Worm (Caenorhabditis elegans) whole organism, L4 larva: ENCODE data around the gene rpb-11.

Experiments
- F26F4.8 ChIP-seq: fragments of 200-800 bp; sonication (Bioruptor generic); conservative IDR thresholded peaks from 2 replicates; pipeline ENCODE4 v1.3.6; 2022; ENCODE audit warnings: missing genetic modification characterization, missing compliant biosample characterization
- F37D6.2 ChIP-seq: sonication (generic microtip); optimal IDR thresholded peaks from 2 replicates; lab custom pipeline; 2016; ENCODE audit warnings: mild to moderate bottlenecking, missing genetic modification characterization, missing compliant biosample characterization
- R02D3.7 ChIP-seq: fragments of 150-350 bp; sonication (generic microtip); optimal IDR thresholded peaks from 3 replicates; lab custom pipeline; 2014; ENCODE audit warnings: missing biosample characterization, missing genetic modification characterization
- T20F7.1 ChIP-seq: fragments of 200-800 bp; sonication (Bioruptor generic); optimal IDR thresholded peaks from 2 replicates; lab custom pipeline; 2018; ENCODE audit warnings: mild to moderate bottlenecking, missing genetic modification characterization, missing compliant biosample characterization
- Y105C5A.15 ChIP-seq: fragments of 200-800 bp; sonication (Bioruptor generic); IDR thresholded peaks from 2 replicates; pipeline ENCODE4 v1.3.6; 2022; ENCODE audit warnings: missing genetic modification characterization, missing compliant biosample characterization
- Y48G9A.11 ChIP-seq: fragments of 200-800 bp; sonication (Bioruptor generic); IDR thresholded peaks from 2 replicates; pipeline ENCODE4 v1.3.6; 2022; ENCODE audit warnings: missing genetic modification reagents, missing genetic modification characterization, missing compliant biosample characterization
- Y5F2A.4 ChIP-seq: fragments of 200-800 bp; sonication (Bioruptor generic); optimal IDR thresholded peaks from 2 replicates; lab custom pipeline; 2018; ENCODE audit warnings: mild to moderate bottlenecking, missing genetic modification characterization, missing compliant biosample characterization
- aha-1 ChIP-seq: fragments of 150-350 bp; peaks from one replicate; lab custom pipeline; 2014; ENCODE audit warnings: missing biosample characterization, missing genetic modification characterization
- ceh-32 ChIP-seq: sonication (generic microtip); optimal IDR thresholded peaks from 2 replicates; lab custom pipeline; 2016; ENCODE audit warnings: mild to moderate bottlenecking, missing genetic modification characterization, missing compliant biosample characterization; ENCODE audit not compliant: poor library complexity
- ceh-82 ChIP-seq: sonication (generic microtip); optimal IDR thresholded peaks from 2 replicates; lab custom pipeline; 2017; ENCODE audit warnings: missing biosample characterization, missing genetic modification characterization
- dmd-9 ChIP-seq: fragments of 200-800 bp; sonication (Bioruptor generic); IDR thresholded peaks from 2 replicates; pipeline ENCODE4 v1.3.6; 2022; ENCODE audit warnings: missing genetic modification reagents, missing genetic modification characterization, missing compliant biosample characterization
- duxl-1 ChIP-seq: sonication (generic microtip); optimal IDR thresholded peaks from 2 replicates; lab custom pipeline; 2016; ENCODE audit warnings: mild to moderate bottlenecking, missing genetic modification characterization, moderate library complexity, missing compliant biosample characterization; ENCODE audit not compliant: poor library complexity
- egl-43 ChIP-seq: fragments of 200-800 bp; sonication (Bioruptor generic); IDR thresholded peaks from 2 replicates; pipeline ENCODE4 v1.3.6; 2022; ENCODE audit warnings: missing genetic modification reagents, missing genetic modification characterization, missing compliant biosample characterization
- fos-1 ChIP-seq: fragments of 150-350 bp; optimal IDR thresholded peaks from 2 replicates; lab custom pipeline; 2014; ENCODE audit warnings: missing biosample characterization, missing genetic modification characterization
- hlh-11 ChIP-seq: fragments of 200-800 bp; sonication (Bioruptor generic); optimal IDR thresholded peaks from 2 replicates; lab custom pipeline; 2018; ENCODE audit warnings: mild to moderate bottlenecking, missing genetic modification characterization, missing compliant biosample characterization
- hlh-30 ChIP-seq: sonication (generic microtip); optimal IDR thresholded peaks from 2 replicates; lab custom pipeline; 2017; ENCODE audit warnings: antibody characterized with exemption, mild to moderate bottlenecking, missing genetic modification characterization, missing compliant biosample characterization; ENCODE audit not compliant: insufficient read depth
- hmg-1.1 ChIP-seq: fragments of 200-800 bp; sonication (Bioruptor generic); IDR thresholded peaks from 2 replicates; pipeline ENCODE4 v1.3.6; 2022; ENCODE audit warnings: missing genetic modification reagents, missing genetic modification characterization, missing compliant biosample characterization
- lin-15B ChIP-seq: fragments of 150-350 bp; sonication (generic microtip); optimal IDR thresholded peaks from 3 replicates; lab custom pipeline; 2014; ENCODE audit warnings: missing biosample characterization, missing genetic modification characterization
- lin-29 ChIP-seq: fragments of 200-800 bp; sonication (Bioruptor generic); IDR thresholded peaks from 2 replicates; pipeline ENCODE4 v1.3.6; 2022; ENCODE audit warnings: missing genetic modification reagents, missing genetic modification characterization, missing compliant biosample characterization
- lin-38 ChIP-seq: fragments of 200-800 bp; sonication (Bioruptor generic); IDR thresholded peaks from 2 replicates; pipeline ENCODE4 v1.3.6; 2022; ENCODE audit warnings: missing genetic modification reagents, missing genetic modification characterization, missing compliant biosample characterization
- madf-5 ChIP-seq, 2 experiments: fragments of 200-800 bp; sonication (Bioruptor generic); IDR thresholded peaks; 2 replicates each; pipeline ENCODE4 v1.3.6; 2022; ENCODE audit warnings: missing compliant biosample characterization in 2 of 2, missing genetic modification characterization in 2 of 2
- madf-9 ChIP-seq: fragments of 200-800 bp; sonication (Bioruptor generic); conservative IDR thresholded peaks from 2 replicates; pipeline ENCODE4 v1.3.6; 2022; ENCODE audit warnings: missing genetic modification reagents, missing genetic modification characterization, missing compliant biosample characterization
- mes-2 ChIP-seq: sonication (generic microtip); optimal IDR thresholded peaks from 2 replicates; lab custom pipeline; 2016; ENCODE audit warnings: missing genotype, mild to moderate bottlenecking, missing genetic modification characterization, missing compliant biosample characterization; ENCODE audit not compliant: poor library complexity, severe bottlenecking
- mxl-3 ChIP-seq: fragments of 200-800 bp; sonication (Bioruptor generic); optimal IDR thresholded peaks from 2 replicates; lab custom pipeline; 2018; ENCODE audit warnings: mild to moderate bottlenecking, missing genetic modification characterization, missing compliant biosample characterization
- nhr-111 ChIP-seq: fragments of 200-800 bp; sonication (Bioruptor generic); optimal IDR thresholded peaks from 2 replicates; lab custom pipeline; 2018; ENCODE audit warnings: mild to moderate bottlenecking, missing genetic modification characterization, missing compliant biosample characterization
- nhr-41 ChIP-seq: fragments of 200-800 bp; sonication (Bioruptor generic); IDR thresholded peaks from 2 replicates; pipeline ENCODE4 v1.3.6; 2022; ENCODE audit warnings: missing genetic modification reagents, missing genetic modification characterization, missing compliant biosample characterization
- nhr-42 ChIP-seq: fragments of 200-800 bp; sonication (Bioruptor generic); IDR thresholded peaks from 2 replicates; pipeline ENCODE4 v1.3.6; 2022; ENCODE audit warnings: missing genetic modification characterization, missing compliant biosample characterization
- nhr-48 ChIP-seq: sonication (generic microtip); optimal IDR thresholded peaks from 2 replicates; lab custom pipeline; 2016; ENCODE audit warnings: mild to moderate bottlenecking, missing genetic modification characterization, missing compliant biosample characterization
- nhr-6 ChIP-seq: fragments of 150-350 bp; optimal IDR thresholded peaks from 2 replicates; lab custom pipeline; 2014; ENCODE audit warnings: missing biosample characterization, missing genetic modification characterization
- pha-4 ChIP-seq, 2 experiments: fragments of 150-350 bp in 1 of 2; fragments of 200-800 bp in 1 of 2; sonication (Bioruptor generic) in 1 of 2; IDR thresholded peaks in 1 of 2; optimal IDR thresholded peaks in 1 of 2; 2 replicates each; pipeline versions ENCODE4 v1.3.6 to Lab custom; 2014 to 2022; ENCODE audit warnings: missing genetic modification characterization in 2 of 2, missing genetic modification reagents in 2 of 2, missing biosample characterization in 1 of 2, missing compliant biosample characterization in 1 of 2
- pqm-1 ChIP-seq: sonication (generic microtip); optimal IDR thresholded peaks from 2 replicates; lab custom pipeline; 2017; ENCODE audit warnings: missing biosample characterization, missing genetic modification characterization
- rbr-2 ChIP-seq: sonication (generic microtip); optimal IDR thresholded peaks from 2 replicates; lab custom pipeline; 2016; ENCODE audit warnings: missing genotype, missing genetic modification characterization, missing compliant biosample characterization
- set-16 ChIP-seq: fragments of 200-800 bp; sonication (Bioruptor generic); IDR thresholded peaks from 2 replicates; pipeline ENCODE4 v1.3.6; 2022; ENCODE audit warnings: missing genetic modification reagents, missing genetic modification characterization, missing compliant biosample characterization
- snpc-4 ChIP-seq: fragments of 150-350 bp; optimal IDR thresholded peaks from 2 replicates; lab custom pipeline; 2014; ENCODE audit warnings: missing biosample characterization, missing genetic modification characterization
- spr-1 ChIP-seq: sonication (generic microtip); optimal IDR thresholded peaks from 2 replicates; lab custom pipeline; 2016; ENCODE audit warnings: mild to moderate bottlenecking, missing genetic modification characterization, missing compliant biosample characterization
- vab-7 ChIP-seq: fragments of 200-800 bp; sonication (Bioruptor generic); IDR thresholded peaks from 2 replicates; pipeline ENCODE4 v1.3.6; 2022; ENCODE audit warnings: missing genetic modification reagents, missing genetic modification characterization, missing compliant biosample characterization
- zfp-2 ChIP-seq: sonication (generic microtip); optimal IDR thresholded peaks from 2 replicates; lab custom pipeline; 2016; ENCODE audit warnings: mild to moderate bottlenecking, missing genetic modification characterization, missing compliant biosample characterization
- zip-2 ChIP-seq: fragments of 150-350 bp; optimal IDR thresholded peaks from 2 replicates; lab custom pipeline; 2014; ENCODE audit warnings: missing biosample characterization, missing genetic modification characterization
- ztf-11 ChIP-seq: fragments of 150-350 bp; optimal IDR thresholded peaks from 2 replicates; lab custom pipeline; 2014; ENCODE audit warnings: missing biosample characterization, missing genetic modification characterization

rpb-11 gene

DNA sequence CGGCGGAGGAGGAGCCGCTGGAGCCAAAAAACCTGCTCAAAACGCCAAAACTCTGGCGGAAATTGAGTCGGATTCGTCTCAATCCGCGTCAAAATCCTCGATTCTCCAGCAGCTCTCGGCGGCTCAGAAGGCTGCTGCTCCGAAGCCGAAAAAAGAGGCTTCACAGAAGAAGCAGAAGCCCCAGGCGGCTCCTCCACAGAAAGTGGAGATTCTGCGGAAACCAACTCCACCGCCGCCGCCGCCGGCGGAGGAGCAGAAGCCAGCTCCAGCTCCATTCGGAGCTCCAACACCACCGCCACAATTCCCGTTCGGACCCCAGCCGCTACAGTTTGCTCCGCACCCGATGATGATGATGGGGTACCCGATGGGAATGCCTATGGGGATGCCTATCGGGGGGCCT is 27.0 kb downstream of the rpb-11 start:
- no peak for TF ChIP-seq lin-38
- peak; percentile 97 for TF ChIP-seq set-16 (GFP tag; lab: Robert Waterston, UW)

DNA sequence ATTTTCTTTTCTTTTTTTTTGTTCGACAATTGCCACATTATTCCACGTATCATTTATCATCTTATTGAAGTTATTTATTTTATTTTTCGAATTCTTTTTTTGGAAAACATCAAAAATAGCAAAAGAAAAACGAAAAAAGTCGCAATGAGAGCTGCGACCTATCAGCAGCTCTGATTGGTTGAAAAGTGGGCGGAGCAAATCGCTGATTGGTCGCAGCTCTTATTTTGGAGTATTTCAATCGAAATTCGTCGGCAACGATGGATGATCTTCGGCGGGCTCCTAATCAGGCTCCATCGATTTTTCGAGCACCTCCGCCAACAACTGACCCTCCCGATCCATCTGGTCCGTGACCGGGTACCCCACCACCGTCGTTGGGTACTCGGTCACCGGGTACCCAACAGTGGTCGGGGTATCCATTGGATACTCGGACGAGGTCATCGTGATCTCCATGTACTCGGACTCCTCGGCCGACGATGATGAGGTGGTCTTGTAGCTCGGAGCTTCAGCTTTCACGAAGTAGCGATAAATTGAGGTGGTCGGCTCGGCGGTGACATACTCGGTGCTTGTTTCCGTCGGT is 30.0 kb downstream of the rpb-11 start:
- TF ChIP-seq rbr-2 (no peak), snpc-4 (tag; lab: Kevin White, UChicago) (no peak), mxl-3 (GFP tag; lab: Kevin White, UChicago) (no peak), set-16 (GFP tag; lab: Robert Waterston, UW) (peak; percentile 77), nhr-42 (GFP tag; lab: Robert Waterston, UW) (peak; percentile 36; the same call in 1 of the 2 replicates), hmg-1.1 (no peak), nhr-48 (tag; lab: Kevin White, UChicago) (no peak), hlh-11 (no peak), zfp-2 (tag; lab: Kevin White, UChicago) (no peak), egl-43 (GFP tag; lab: Robert Waterston, UW) (0 out of 2 replicates have a peak, but pooled peaks have one; percentile 7), fos-1 (no peak), nhr-41 (peak; percentile 27; the same call in 1 of the 2 replicates), ceh-32 (tag; lab: Kevin White, UChicago) (no peak)

DNA sequence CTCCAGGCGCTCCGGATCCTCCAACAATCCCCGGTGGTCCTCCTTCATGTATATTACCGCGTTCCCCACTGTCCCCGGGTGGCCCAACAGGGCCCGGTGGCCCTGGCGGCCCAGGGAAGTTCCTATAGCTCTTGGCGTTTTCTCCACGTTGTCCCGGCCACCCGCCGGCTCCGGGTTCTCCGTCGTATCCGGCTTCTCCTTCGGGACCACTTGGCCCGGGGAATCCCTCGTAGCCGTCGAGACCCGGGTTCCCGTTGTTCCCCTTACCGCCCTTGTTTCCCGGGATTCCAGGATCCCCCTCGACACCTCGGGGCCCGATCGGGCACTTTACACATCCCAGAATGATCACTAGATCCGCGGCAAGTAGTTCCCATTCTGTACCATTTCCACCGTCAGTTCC is 31.3 kb downstream of the rpb-11 start:
- peak; percentile 96 for TF ChIP-seq set-16 (GFP tag; lab: Robert Waterston, UW)
- TF ChIP-seq F26F4.8 (GFP tag; lab: Robert Waterston, UW) = no peak
- TF ChIP-seq nhr-111 (GFP tag; lab: Kevin White, UChicago) = no peak
- TF ChIP-seq nhr-48 (tag; lab: Kevin White, UChicago) = no peak
- TF ChIP-seq lin-29 = no peak
- TF ChIP-seq lin-15B (tag; lab: Kevin White, UChicago) = no peak
- TF ChIP-seq pqm-1 (tag; lab: Kevin White, UChicago) = no peak
- no peak for TF ChIP-seq R02D3.7 (tag; lab: Kevin White, UChicago)
- TF ChIP-seq egl-43 (GFP tag; lab: Robert Waterston, UW) = 0 out of 2 replicates have a peak, but pooled peaks have one; percentile 25
- TF ChIP-seq F37D6.2 = no peak
- no peak for TF ChIP-seq ceh-82 (tag; lab: Kevin White, UChicago)
- TF ChIP-seq nhr-6 (tag; lab: Kevin White, UChicago) = no peak
- no peak for TF ChIP-seq mes-2
- TF ChIP-seq nhr-41 = no peak
- no peak for TF ChIP-seq madf-5 (GFP tag; IDR thresholded peaks at IDR 0.05; lab: Robert Waterston, UW)
- TF ChIP-seq zip-2 (tag; lab: Kevin White, UChicago) = no peak

DNA sequence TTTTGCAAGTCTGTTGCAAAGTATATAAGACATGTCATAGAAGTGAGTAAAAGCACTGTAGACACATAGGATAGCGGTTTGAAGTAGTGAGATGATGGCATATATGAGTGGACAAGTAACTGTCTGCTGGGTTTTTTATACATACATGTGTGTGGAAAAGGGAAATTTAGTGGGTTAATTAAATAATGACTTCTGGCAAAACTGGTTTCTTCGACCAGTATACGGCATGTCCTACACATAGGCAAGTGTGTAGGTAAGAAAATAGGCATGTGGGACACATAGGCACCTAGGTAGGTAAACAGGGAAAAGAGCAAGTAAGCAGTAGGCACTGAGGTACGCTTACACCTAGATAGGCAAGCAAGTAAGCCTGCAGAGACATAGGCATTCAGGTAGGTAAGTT is 34.7 kb downstream of the rpb-11 start, which contains the start of gene col-87:
Gene col-87 (minus strand): TSS at position 101 of the 400 bp plus-strand sequence.
- TF ChIP-seq ztf-11 (no peak), T20F7.1 (no peak), lin-29 (no peak), vab-7 (GFP tag; lab: Robert Waterston, UW) (no peak), duxl-1 (tag; lab: Kevin White, UChicago) (no peak), F26F4.8 (GFP tag; lab: Robert Waterston, UW) (0 out of 2 replicates have a peak, but pooled peaks have one; percentile 51), nhr-111 (GFP tag; lab: Kevin White, UChicago) (no peak)

DNA sequence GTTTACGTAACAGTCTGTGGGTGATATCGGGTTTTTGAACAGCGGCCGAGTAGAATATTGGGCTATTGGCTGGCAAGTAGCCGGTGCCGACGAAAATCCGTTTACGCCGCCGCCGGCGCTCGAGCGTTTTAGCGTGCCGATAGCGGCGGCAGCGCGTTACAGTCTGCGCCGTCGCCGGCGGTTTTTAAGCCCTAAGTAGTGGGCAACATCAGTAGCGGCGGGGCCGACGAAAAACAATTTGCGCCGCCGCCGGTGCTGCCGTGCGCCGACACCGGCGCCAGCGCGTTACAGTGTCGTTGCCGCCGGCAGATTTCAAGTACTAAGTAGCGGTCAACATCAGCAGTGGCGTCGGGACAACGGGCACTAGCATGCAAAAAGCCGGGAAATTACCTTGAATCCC is 36.0 kb downstream of the rpb-11 start:
- TF ChIP-seq hlh-30 (tag; lab: Kevin White, UChicago) (no peak), snpc-4 (tag; lab: Kevin White, UChicago) (no peak), Y48G9A.11 (no peak), pha-4 (GFP tag; IDR thresholded peaks at IDR 0.05; lab: Robert Waterston, UW) (peak; percentile 31; the same call in 1 of the 2 replicates), pha-4 (tag; optimal IDR thresholded peaks at IDR 0.05; lab: Kevin White, UChicago) (no peak), aha-1 (tag; lab: Kevin White, UChicago) (peak; percentile 31), Y105C5A.15 (GFP tag; lab: Robert Waterston, UW) (no peak), hmg-1.1 (0 out of 2 replicates have a peak, but pooled peaks have one; percentile 5), set-16 (GFP tag; lab: Robert Waterston, UW) (peak; percentile 82), spr-1 (tag; lab: Kevin White, UChicago) (no peak), lin-38 (0 out of 2 replicates have a peak, but pooled peaks have one; percentile 28), Y5F2A.4 (GFP tag; lab: Kevin White, UChicago) (no peak), nhr-111 (GFP tag; lab: Kevin White, UChicago) (no peak), madf-9 (no peak), dmd-9 (0 out of 2 replicates have a peak, but pooled peaks have one; percentile 17), egl-43 (GFP tag; lab: Robert Waterston, UW) (0 out of 2 replicates have a peak, but pooled peaks have one; percentile 36)
